Fruit fly (Drosophila melanogaster) whole organism, pupa: ENCODE measurements around the gene CG3961.
A peak's percentile ranks its signal among the peaks of the same experiment; 100 is the strongest.

ENCODE experiments used
- CG10348 ChIP-seq: fragments of 200-800 bp; sonication (Bioruptor generic); IDR thresholded peaks from 2 replicates; pipeline ENCODE4 v1.3.6; 2022; ENCODE audit warnings: missing biosample characterization, missing genetic modification characterization
- CG12605 ChIP-seq: fragments of 200-800 bp; sonication (Bioruptor generic); IDR thresholded peaks from 2 replicates; pipeline ENCODE4 v1.3.6; 2022; ENCODE audit warnings: missing biosample characterization, missing genetic modification characterization
- CG13204 ChIP-seq: fragments of 200-800 bp; sonication (Bioruptor generic); optimal IDR thresholded peaks from 2 replicates; lab custom pipeline; 2018; ENCODE audit warnings: missing biosample characterization, mild to moderate bottlenecking, missing genetic modification characterization, moderate library complexity
- CG14655 ChIP-seq: fragments of 200-800 bp; sonication (Bioruptor generic); optimal IDR thresholded peaks from 3 replicates; lab custom pipeline; 2017; ENCODE audit warnings: mild to moderate bottlenecking, missing biosample characterization, missing genetic modification reagents, missing genetic modification characterization
- CG15710 ChIP-seq: fragments of 200-800 bp; sonication (Bioruptor generic); optimal IDR thresholded peaks from 2 replicates; lab custom pipeline; 2018; ENCODE audit warnings: missing biosample characterization, mild to moderate bottlenecking, missing genetic modification characterization, moderate library complexity
- CG17806 ChIP-seq: fragments of 200-800 bp; sonication (Bioruptor generic); optimal IDR thresholded peaks from 2 replicates; lab custom pipeline; 2018; ENCODE audit warnings: missing biosample characterization, mild to moderate bottlenecking, missing genetic modification characterization, moderate library complexity
- CG32121 ChIP-seq: fragments of 200-800 bp; sonication (Bioruptor generic); IDR thresholded peaks from 2 replicates; pipeline ENCODE4 v1.3.6; 2022; ENCODE audit warnings: missing biosample characterization, missing genetic modification characterization
- CG34367 ChIP-seq: fragments of 200-800 bp; sonication (Bioruptor generic); optimal IDR thresholded peaks from 2 replicates; lab custom pipeline; 2018; ENCODE audit warnings: missing biosample characterization, mild to moderate bottlenecking, missing genetic modification characterization
- CG4496 ChIP-seq: fragments of 200-800 bp; sonication (Bioruptor generic); IDR thresholded peaks from 3 replicates; pipeline ENCODE4 v1.3.6; 2022; ENCODE audit warnings: missing biosample characterization, missing genetic modification characterization
- CG8159 ChIP-seq: fragments of 200-800 bp; sonication (Bioruptor generic); optimal IDR thresholded peaks from 3 replicates; lab custom pipeline; 2018; ENCODE audit warnings: missing biosample characterization, mild to moderate bottlenecking, missing genetic modification characterization, moderate library complexity
- CG8301 ChIP-seq: fragments of 200-800 bp; sonication (Bioruptor generic); optimal IDR thresholded peaks from 2 replicates; lab custom pipeline; 2018; ENCODE audit warnings: missing biosample characterization, mild to moderate bottlenecking, missing genetic modification characterization
- CG9948 ChIP-seq: fragments of 200-800 bp; sonication (Bioruptor generic); optimal IDR thresholded peaks from 2 replicates; lab custom pipeline; 2018; ENCODE audit warnings: missing biosample characterization, mild to moderate bottlenecking, missing genetic modification characterization, moderate library complexity
- D1 ChIP-seq: fragments of 200-800 bp; sonication (Bioruptor generic); optimal IDR thresholded peaks from 2 replicates; lab custom pipeline; 2018; ENCODE audit warnings: missing biosample characterization, mild to moderate bottlenecking, missing genetic modification characterization, moderate library complexity
- EcR ChIP-seq: fragments of 200-800 bp; sonication (Bioruptor generic); optimal IDR thresholded peaks from 3 replicates; lab custom pipeline; 2019; ENCODE audit warnings: missing biosample characterization, missing genetic modification characterization, mild to moderate bottlenecking, moderate library complexity, missing genetic modification reagents
- Ets98B ChIP-seq: fragments of 200-800 bp; sonication (Bioruptor generic); IDR thresholded peaks from 2 replicates; pipeline ENCODE4 v1.3.6; 2022; ENCODE audit warnings: missing biosample characterization, missing genetic modification characterization
- Pif1A ChIP-seq: fragments of 200-800 bp; sonication (Bioruptor generic); optimal IDR thresholded peaks from 3 replicates; lab custom pipeline; 2016; ENCODE audit warnings: missing biosample characterization, missing genetic modification characterization
- Pif1B ChIP-seq: fragments of 200-800 bp; sonication (Bioruptor generic); optimal IDR thresholded peaks from 3 replicates; lab custom pipeline; 2016; ENCODE audit warnings: missing biosample characterization, missing genetic modification characterization
- Snoo ChIP-seq: fragments of 200-800 bp; sonication (Bioruptor generic); optimal IDR thresholded peaks from 3 replicates; lab custom pipeline; 2017; ENCODE audit warnings: missing biosample characterization, mild to moderate bottlenecking, missing genetic modification characterization, inconsistent platforms
- fd96Ca ChIP-seq: fragments of 200-800 bp; sonication (Bioruptor generic); IDR thresholded peaks from 3 replicates; pipeline ENCODE4 v1.3.6; 2022; ENCODE audit warnings: missing biosample characterization, missing genetic modification characterization
- gl ChIP-seq: fragments of 200-800 bp; sonication (Bioruptor generic); optimal IDR thresholded peaks from 2 replicates; lab custom pipeline; 2018; ENCODE audit warnings: missing biosample characterization, mild to moderate bottlenecking, missing genetic modification characterization
- rn ChIP-seq: fragments of 200-800 bp; sonication (Bioruptor generic); IDR thresholded peaks from 2 replicates; pipeline ENCODE4 v1.3.6; 2022; ENCODE audit warnings: missing biosample characterization, missing genetic modification characterization

Gene CG3961

dm6 chr3L:18842236-18842635 is 48.0 kb downstream of the CG3961 start:
- TF ChIP-seq CG10348 (GFP tag; lab: Robert Waterston, UW) (no peak), CG17806 (tag; lab: Kevin White, UChicago) (no peak), gl (tag; lab: Kevin White, UChicago) (no peak), CG32121 (GFP tag; lab: Robert Waterston, UW) (no peak), CG9948 (tag; lab: Kevin White, UChicago) (no peak), Pif1A (no peak), fd96Ca (GFP tag; lab: Robert Waterston, UW) (no peak), CG15710 (tag; lab: Kevin White, UChicago) (no peak), CG4496 (GFP tag; lab: Robert Waterston, UW) (no peak), Ets98B (GFP tag; lab: Robert Waterston, UW) (no peak), Pif1B (GFP tag; lab: Kevin White, UChicago) (no peak), CG8159 (tag; lab: Kevin White, UChicago) (no peak), CG14655 (GFP tag; lab: Kevin White, UChicago) (no peak), EcR (GFP tag; lab: Kevin White, UChicago) (no peak), CG8301 (tag; lab: Kevin White, UChicago) (no peak), CG12605 (GFP tag; lab: Robert Waterston, UW) (no peak), rn (no peak)

DNA sequence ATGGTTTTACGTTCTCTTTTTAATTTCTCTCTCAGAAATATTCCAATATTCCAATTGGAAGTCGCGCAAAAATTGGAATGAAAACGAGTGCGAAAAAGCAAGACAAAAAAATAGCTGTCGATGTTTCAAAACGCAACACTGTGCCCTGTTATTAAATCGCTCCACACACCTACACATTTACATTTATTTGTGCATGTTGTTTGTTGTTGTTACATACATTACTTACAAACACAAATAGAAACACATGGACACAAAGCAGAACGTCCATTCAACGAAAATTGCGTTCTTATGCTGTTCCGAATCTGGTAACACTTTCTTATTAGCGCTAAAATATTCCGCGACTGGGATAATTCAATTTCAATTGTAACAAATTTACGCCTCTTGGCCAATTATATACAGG is 49.0 kb downstream of the CG3961 start:
- TF ChIP-seq CG17806 (tag; lab: Kevin White, UChicago) (no peak), Pif1A (no peak), CG13204 (GFP tag; lab: Kevin White, UChicago) (no peak), CG14655 (GFP tag; lab: Kevin White, UChicago) (no peak), D1 (no peak), Pif1B (GFP tag; lab: Kevin White, UChicago) (no peak), CG8301 (tag; lab: Kevin White, UChicago) (no peak), CG32121 (GFP tag; lab: Robert Waterston, UW) (no peak), Ets98B (GFP tag; lab: Robert Waterston, UW) (no peak), CG8159 (tag; lab: Kevin White, UChicago) (no peak), EcR (GFP tag; lab: Kevin White, UChicago) (no peak), CG15710 (tag; lab: Kevin White, UChicago) (no peak), fd96Ca (GFP tag; lab: Robert Waterston, UW) (no peak), CG4496 (GFP tag; lab: Robert Waterston, UW) (no peak), CG12605 (GFP tag; lab: Robert Waterston, UW) (no peak), CG34367 (tag; lab: Kevin White, UChicago) (no peak), rn (no peak), CG9948 (tag; lab: Kevin White, UChicago) (no peak), CG10348 (GFP tag; lab: Robert Waterston, UW) (no peak), Snoo (tag; lab: Kevin White, UChicago) (no peak)

DNA sequence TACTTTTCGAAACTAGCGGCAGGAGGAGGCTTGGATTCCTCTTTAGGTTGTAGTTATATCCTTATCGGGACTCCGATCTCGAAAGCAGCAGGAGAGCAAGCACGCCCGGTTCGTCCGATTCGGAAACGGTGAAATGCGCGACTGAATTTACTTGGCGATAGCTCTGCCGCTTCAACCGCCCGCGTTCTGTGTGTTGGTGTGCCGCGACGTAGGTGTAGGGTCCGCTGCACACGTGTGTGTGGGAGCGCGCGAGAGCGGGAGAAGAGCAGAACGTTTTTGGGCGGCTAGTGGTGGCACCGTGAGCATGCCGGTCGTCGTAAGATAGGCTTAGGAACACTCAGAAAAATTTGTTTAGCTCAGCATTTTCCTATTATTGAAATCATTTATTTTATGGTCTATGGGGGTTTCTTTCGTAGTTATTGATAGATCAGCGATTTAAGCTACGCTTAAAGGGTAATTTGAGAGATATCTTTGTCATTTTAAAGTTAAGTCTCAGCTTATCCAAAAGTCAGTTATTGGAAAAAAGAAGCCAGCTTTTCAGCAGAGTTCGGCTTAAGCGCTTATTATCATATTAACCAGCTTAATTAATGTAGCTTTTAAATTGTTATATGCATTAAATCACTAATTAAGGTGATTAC is 49.8 kb downstream of the CG3961 start:
- TF ChIP-seq CG13204 (GFP tag; lab: Kevin White, UChicago), result peak; percentile 95
- no peak for TF ChIP-seq CG32121 (GFP tag; lab: Robert Waterston, UW)
- no peak for TF ChIP-seq D1
- peak; percentile 4 for TF ChIP-seq CG8159 (tag; lab: Kevin White, UChicago)
- TF ChIP-seq CG17806 (tag; lab: Kevin White, UChicago), result peak; percentile 2
- TF ChIP-seq Snoo (tag; lab: Kevin White, UChicago), result no peak
- TF ChIP-seq gl (tag; lab: Kevin White, UChicago), result peak; percentile 10
- TF ChIP-seq fd96Ca (GFP tag; lab: Robert Waterston, UW), result no peak
- peak; percentile 39 for TF ChIP-seq CG14655 (GFP tag; lab: Kevin White, UChicago)
- peak; percentile 64 for TF ChIP-seq EcR (GFP tag; lab: Kevin White, UChicago)
- TF ChIP-seq Pif1B (GFP tag; lab: Kevin White, UChicago), result peak; percentile 40
- TF ChIP-seq Ets98B (GFP tag; lab: Robert Waterston, UW), result no peak
- TF ChIP-seq Pif1A, result peak; percentile 27
- peak; percentile 21 for TF ChIP-seq CG8301 (tag; lab: Kevin White, UChicago)
- TF ChIP-seq, all 21 proteins: peak for 9

DNA sequence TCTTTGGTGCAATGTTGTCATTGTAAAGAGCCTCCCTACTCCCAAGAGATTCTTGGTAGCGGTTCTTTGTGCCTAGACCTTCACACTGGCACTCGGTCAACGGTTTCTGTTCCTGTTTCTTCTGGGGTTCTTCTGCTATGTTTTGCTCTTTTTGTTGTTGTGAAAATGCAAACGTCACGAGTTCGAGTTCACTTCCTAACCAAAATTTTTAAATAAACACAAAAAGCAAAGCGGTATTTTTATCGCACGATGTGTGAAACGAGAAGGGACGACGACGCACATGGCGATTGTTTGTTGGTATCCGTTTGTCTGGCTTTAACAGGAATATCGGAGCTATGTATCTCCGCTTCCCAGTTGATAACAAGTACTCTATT is 50.3 kb downstream of the CG3961 start:
- TF ChIP-seq CG12605 (GFP tag; lab: Robert Waterston, UW), result no peak
- TF ChIP-seq EcR (GFP tag; lab: Kevin White, UChicago), result peak; percentile 77
- TF ChIP-seq CG10348 (GFP tag; lab: Robert Waterston, UW), result no peak
- TF ChIP-seq CG15710 (tag; lab: Kevin White, UChicago), result no peak
- TF ChIP-seq CG34367 (tag; lab: Kevin White, UChicago), result no peak

dm6 chr3L:18837707-18838244 is 52.5 kb downstream of the CG3961 start:
- TF ChIP-seq EcR (GFP tag; lab: Kevin White, UChicago) (no peak), CG4496 (GFP tag; lab: Robert Waterston, UW) (no peak), CG34367 (tag; lab: Kevin White, UChicago) (no peak), CG13204 (GFP tag; lab: Kevin White, UChicago) (no peak), Snoo (tag; lab: Kevin White, UChicago) (no peak), CG15710 (tag; lab: Kevin White, UChicago) (no peak), CG8301 (tag; lab: Kevin White, UChicago) (no peak), CG9948 (tag; lab: Kevin White, UChicago) (no peak), gl (tag; lab: Kevin White, UChicago) (no peak), Ets98B (GFP tag; lab: Robert Waterston, UW) (no peak), Pif1B (GFP tag; lab: Kevin White, UChicago) (no peak), CG10348 (GFP tag; lab: Robert Waterston, UW) (no peak)
- TF ChIP-seq, all 21 proteins: peak for 0
